Fruit fly (Drosophila melanogaster) whole organism, embryonic: ENCODE data around the gene CG15767.

Experiments used
- CG17186 ChIP-seq: fragments of 200-800 bp; sonication (Bioruptor generic); optimal IDR thresholded peaks from 3 replicates; lab custom pipeline; 2017; ENCODE audit warnings: missing biosample characterization, missing genetic modification reagents, missing genetic modification characterization
- NC2β ChIP-seq: fragments of 200-800 bp; sonication (Bioruptor generic); optimal IDR thresholded peaks from 2 replicates; lab custom pipeline; 2016; ENCODE audit warnings: missing biosample characterization, missing genetic modification characterization
- Ravus ChIP-seq: fragments of 200-800 bp; sonication (Bioruptor generic); IDR thresholded peaks from 2 replicates; pipeline ENCODE4 v1.3.6; 2022; ENCODE audit warnings: missing biosample characterization, missing genetic modification characterization
- Six4 ChIP-seq: fragments of 200-800 bp; sonication (Bioruptor generic); optimal IDR thresholded peaks from 2 replicates; lab custom pipeline; 2016; ENCODE audit warnings: missing biosample characterization, missing genetic modification characterization

dm6 chrX:5770730-5771181 is 18.5 kb upstream of the CG15767 start, which contains the start of gene CG3097:
- TF ChIP-seq Six4: no peak
- no peak for TF ChIP-seq CG17186 (GFP tag; lab: Kevin White, UChicago)
- TF ChIP-seq Ravus (GFP tag; lab: Robert Waterston, UW): no peak
- no peak for TF ChIP-seq NC2β (GFP tag; lab: Kevin White, UChicago)
